Fruit fly (Drosophila melanogaster) whole organism, prepupa: Measurements from ENCODE around the gene mab-21.
A peak's percentile ranks its signal among the peaks of the same experiment; 100 is the strongest.

ENCODE experiments used
- Blimp-1 ChIP-seq: fragments of 200-800 bp; sonication (Bioruptor generic); optimal IDR thresholded peaks from 3 replicates; lab custom pipeline; 2017; ENCODE audit warnings: missing biosample characterization, missing genetic modification characterization, mild to moderate bottlenecking, moderate library complexity, missing genetic modification reagents
- CG10631 ChIP-seq: fragments of 200-800 bp; sonication (Bioruptor generic); optimal IDR thresholded peaks from 2 replicates; lab custom pipeline; 2016; ENCODE audit warnings: missing biosample characterization, missing genetic modification characterization
- CG10669 ChIP-seq: fragments of 200-800 bp; sonication (Bioruptor generic); optimal IDR thresholded peaks from 3 replicates; lab custom pipeline; 2018; ENCODE audit warnings: missing biosample characterization, mild to moderate bottlenecking, missing genetic modification characterization, moderate library complexity
- CG11902 ChIP-seq: fragments of 200-800 bp; sonication (Bioruptor generic); optimal IDR thresholded peaks from 3 replicates; lab custom pipeline; 2016; ENCODE audit warnings: missing biosample characterization, missing genetic modification characterization
- CG15336 ChIP-seq: fragments of 200-800 bp; sonication (Bioruptor generic); IDR thresholded peaks from 2 replicates; pipeline ENCODE4 v1.3.6; 2022; ENCODE audit warnings: missing biosample characterization, missing genetic modification characterization
- CG16779 ChIP-seq: fragments of 200-800 bp; sonication (Bioruptor generic); optimal IDR thresholded peaks from 3 replicates; lab custom pipeline; 2017; ENCODE audit warnings: missing biosample characterization, mild to moderate bottlenecking, missing genetic modification characterization
- CG3032 ChIP-seq: fragments of 200-800 bp; optimal IDR thresholded peaks from 2 replicates; lab custom pipeline; 2019; ENCODE audit warnings: missing biosample characterization, mild to moderate bottlenecking, missing genetic modification characterization, moderate library complexity
- CG31627 ChIP-seq: fragments of 200-800 bp; sonication (Bioruptor generic); optimal IDR thresholded peaks from 3 replicates; lab custom pipeline; 2016; ENCODE audit warnings: missing biosample characterization, missing genetic modification characterization
- CG32006 ChIP-seq: fragments of 200-800 bp; sonication (Bioruptor generic); optimal IDR thresholded peaks from 3 replicates; lab custom pipeline; 2017; ENCODE audit warnings: missing biosample characterization, mild to moderate bottlenecking, missing genetic modification characterization
- CG34406 ChIP-seq: fragments of 200-800 bp; sonication (Bioruptor generic); optimal IDR thresholded peaks from 3 replicates; lab custom pipeline; 2016; ENCODE audit warnings: missing biosample characterization, missing genetic modification characterization
- CG3919 ChIP-seq: fragments of 200-800 bp; sonication (Bioruptor generic); optimal IDR thresholded peaks from 3 replicates; lab custom pipeline; 2016; ENCODE audit warnings: missing biosample characterization, missing genetic modification characterization
- CG4318 ChIP-seq: fragments of 200-800 bp; sonication (Bioruptor generic); optimal IDR thresholded peaks from 3 replicates; lab custom pipeline; 2017; ENCODE audit warnings: missing biosample characterization, mild to moderate bottlenecking, missing genetic modification characterization
- CG6163 ChIP-seq: fragments of 200-800 bp; sonication (Bioruptor generic); IDR thresholded peaks from 3 replicates; pipeline ENCODE4 v1.3.6; 2022; ENCODE audit warnings: missing biosample characterization, missing genetic modification characterization
- CG6792 ChIP-seq: fragments of 200-800 bp; sonication (Bioruptor generic); optimal IDR thresholded peaks from 3 replicates; lab custom pipeline; 2016; ENCODE audit warnings: missing biosample characterization, missing genetic modification characterization
- CG6808 ChIP-seq: fragments of 200-800 bp; sonication (Bioruptor generic); optimal IDR thresholded peaks from 3 replicates; lab custom pipeline; 2017; ENCODE audit warnings: missing biosample characterization, missing genetic modification characterization, mild to moderate bottlenecking, moderate library complexity, missing genetic modification reagents
- CG6854 ChIP-seq: fragments of 200-800 bp; sonication (Bioruptor generic); optimal IDR thresholded peaks from 2 replicates; lab custom pipeline; 2017; ENCODE audit warnings: missing biosample characterization, mild to moderate bottlenecking, missing genetic modification characterization
- Eip75B ChIP-seq: fragments of 200-800 bp; sonication (Bioruptor generic); optimal IDR thresholded peaks from 3 replicates; lab custom pipeline; 2016; ENCODE audit warnings: missing biosample characterization, missing genetic modification characterization
- Eip78C ChIP-seq: fragments of 200-800 bp; sonication (Bioruptor generic); peaks from one replicate; lab custom pipeline; 2016; ENCODE audit warnings: missing biosample characterization, missing genetic modification characterization
- Eip93F ChIP-seq: fragments of 200-800 bp; sonication (Bioruptor generic); optimal IDR thresholded peaks from 2 replicates; lab custom pipeline; 2016; ENCODE audit warnings: missing biosample characterization, mild to moderate bottlenecking, missing genetic modification characterization
- Ets21C ChIP-seq: fragments of 200-800 bp; sonication (Bioruptor generic); optimal IDR thresholded peaks from 3 replicates; lab custom pipeline; 2016; ENCODE audit warnings: missing biosample characterization, missing genetic modification characterization
- Ets96B ChIP-seq: fragments of 200-800 bp; optimal IDR thresholded peaks from 2 replicates; lab custom pipeline; 2019; ENCODE audit warnings: missing biosample characterization, mild to moderate bottlenecking, missing genetic modification characterization, moderate library complexity
- Hr38 ChIP-seq: sonication (Bioruptor generic); optimal IDR thresholded peaks from 2 replicates; lab custom pipeline; 2016; ENCODE audit warnings: missing biosample characterization, missing genetic modification characterization
- Hr39 ChIP-seq: fragments of 200-800 bp; sonication (Bioruptor generic); optimal IDR thresholded peaks from 2 replicates; lab custom pipeline; 2016; ENCODE audit warnings: missing biosample characterization, missing genetic modification characterization
- Hr4 ChIP-seq: fragments of 200-800 bp; sonication (Bioruptor generic); optimal IDR thresholded peaks from 3 replicates; lab custom pipeline; 2016; ENCODE audit warnings: missing biosample characterization, missing genetic modification characterization
- Lpt ChIP-seq: fragments of 200-800 bp; sonication (Bioruptor generic); optimal IDR thresholded peaks from 3 replicates; lab custom pipeline; 2016; ENCODE audit warnings: missing biosample characterization, missing genetic modification characterization
- Smox ChIP-seq: fragments of 200-800 bp; sonication (Bioruptor generic); optimal IDR thresholded peaks from 3 replicates; lab custom pipeline; 2016; ENCODE audit warnings: missing biosample characterization, missing genetic modification characterization
- Sox102F ChIP-seq: fragments of 200-800 bp; sonication (Bioruptor generic); optimal IDR thresholded peaks from 2 replicates; lab custom pipeline; 2016; ENCODE audit warnings: missing biosample characterization, mild to moderate bottlenecking, missing genetic modification characterization
- Sox14 ChIP-seq: fragments of 200-800 bp; sonication (Bioruptor generic); optimal IDR thresholded peaks from 3 replicates; lab custom pipeline; 2016; ENCODE audit warnings: missing biosample characterization, missing genetic modification characterization
- Sox15 ChIP-seq: fragments of 200-800 bp; sonication (Bioruptor generic); optimal IDR thresholded peaks from 3 replicates; lab custom pipeline; 2016; ENCODE audit warnings: missing biosample characterization, missing genetic modification characterization
- achi ChIP-seq: fragments of 200-800 bp; sonication (Bioruptor generic); optimal IDR thresholded peaks from 3 replicates; lab custom pipeline; 2016; ENCODE audit warnings: missing biosample characterization, missing genetic modification characterization
- acj6 ChIP-seq: fragments of 200-800 bp; sonication (Bioruptor generic); optimal IDR thresholded peaks from 3 replicates; lab custom pipeline; 2016; ENCODE audit warnings: missing biosample characterization, missing genetic modification characterization
- dsx ChIP-seq: fragments of 200-800 bp; optimal IDR thresholded peaks from 3 replicates; lab custom pipeline; 2019; ENCODE audit warnings: missing biosample characterization, mild to moderate bottlenecking, missing genetic modification characterization, moderate library complexity; ENCODE audit not compliant: poor library complexity, severe bottlenecking
- eg ChIP-seq: fragments of 200-800 bp; sonication (Bioruptor generic); IDR thresholded peaks from 3 replicates; pipeline ENCODE4 v1.3.6; 2022; ENCODE audit warnings: missing biosample characterization, missing genetic modification characterization
- esn ChIP-seq: fragments of 200-800 bp; sonication (Bioruptor generic); optimal IDR thresholded peaks from 2 replicates; lab custom pipeline; 2016; ENCODE audit warnings: missing biosample characterization, mild to moderate bottlenecking, missing genetic modification characterization, moderate library complexity
- fd59A ChIP-seq: fragments of 200-800 bp; sonication (Bioruptor generic); optimal IDR thresholded peaks from 2 replicates; lab custom pipeline; 2017; ENCODE audit warnings: missing biosample characterization, mild to moderate bottlenecking, missing genetic modification characterization, missing genetic modification reagents
- lz ChIP-seq: fragments of 200-800 bp; sonication (Bioruptor generic); optimal IDR thresholded peaks from 3 replicates; lab custom pipeline; 2016; ENCODE audit warnings: missing biosample characterization, missing genetic modification characterization
- net ChIP-seq: fragments of 200-800 bp; sonication (Bioruptor generic); optimal IDR thresholded peaks from 3 replicates; lab custom pipeline; 2016; ENCODE audit warnings: missing biosample characterization, missing genetic modification characterization
- salr ChIP-seq, 2 experiments: fragments of 200-800 bp; sonication (Bioruptor generic); optimal IDR thresholded peaks; 3 replicates each; lab custom pipeline; 2016 to 2018; ENCODE audit warnings: missing biosample characterization in 2 of 2, missing genetic modification characterization in 2 of 2, mild to moderate bottlenecking in 1 of 2
- svp ChIP-seq: fragments of 200-800 bp; sonication (Bioruptor generic); peaks from one replicate; lab custom pipeline; 2016; ENCODE audit warnings: missing biosample characterization, missing genetic modification characterization
- topi ChIP-seq: fragments of 200-800 bp; sonication (Bioruptor generic); optimal IDR thresholded peaks from 3 replicates; lab custom pipeline; 2016; ENCODE audit warnings: missing biosample characterization, missing genetic modification characterization

Gene mab-21

DNA sequence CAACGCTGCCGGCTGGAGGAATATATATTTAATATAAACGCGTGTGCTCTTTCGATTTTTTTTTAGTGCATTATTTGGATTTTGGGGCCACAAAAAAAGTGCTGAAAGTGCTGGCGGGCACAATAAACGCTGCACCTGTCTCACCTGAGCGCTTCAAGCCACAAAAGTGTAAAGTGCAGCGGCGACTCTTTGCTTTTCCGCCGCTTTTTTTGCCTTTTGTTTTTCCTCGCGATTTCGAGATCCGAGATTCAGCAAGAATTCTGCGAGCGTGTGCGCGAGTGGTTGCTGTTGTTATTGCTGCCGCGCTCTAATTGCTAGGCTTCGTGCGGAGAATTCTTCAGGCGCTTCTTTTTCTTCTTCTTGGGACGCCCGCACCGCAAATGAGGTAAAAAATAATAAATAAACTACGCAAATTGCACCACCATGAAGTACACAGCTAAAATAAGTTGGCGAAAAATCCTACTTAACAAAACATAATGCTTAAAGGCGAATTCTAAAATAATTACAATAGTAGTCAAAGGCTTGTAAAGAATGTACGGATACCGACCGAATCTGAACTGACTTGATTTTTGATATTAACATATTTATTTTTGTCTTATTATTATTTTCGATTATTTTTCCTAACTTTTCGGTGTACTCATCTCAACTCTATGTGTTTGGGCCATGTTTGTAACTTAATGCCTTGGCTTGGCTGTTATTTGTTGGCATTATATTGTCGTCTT lies 38.1 kb upstream of the mab-21 start (continued):
- TF ChIP-seq achi (no peak), Eip93F (GFP tag; lab: Kevin White, UChicago) (no peak), Blimp-1 (GFP tag; lab: Kevin White, UChicago) (no peak), dsx (GFP tag; lab: Kevin White, UChicago) (no peak), Ets96B (tag; lab: Kevin White, UChicago) (peak; percentile 0), CG15336 (GFP tag; lab: Robert Waterston, UW) (peak; percentile 66; the same call in 1 of the 2 replicates), CG6808 (GFP tag; lab: Kevin White, UChicago) (no peak), CG6163 (GFP tag; lab: Robert Waterston, UW) (no peak), CG11902 (no peak), topi (no peak), Eip75B (GFP tag; lab: Kevin White, UChicago) (no peak)

DNA sequence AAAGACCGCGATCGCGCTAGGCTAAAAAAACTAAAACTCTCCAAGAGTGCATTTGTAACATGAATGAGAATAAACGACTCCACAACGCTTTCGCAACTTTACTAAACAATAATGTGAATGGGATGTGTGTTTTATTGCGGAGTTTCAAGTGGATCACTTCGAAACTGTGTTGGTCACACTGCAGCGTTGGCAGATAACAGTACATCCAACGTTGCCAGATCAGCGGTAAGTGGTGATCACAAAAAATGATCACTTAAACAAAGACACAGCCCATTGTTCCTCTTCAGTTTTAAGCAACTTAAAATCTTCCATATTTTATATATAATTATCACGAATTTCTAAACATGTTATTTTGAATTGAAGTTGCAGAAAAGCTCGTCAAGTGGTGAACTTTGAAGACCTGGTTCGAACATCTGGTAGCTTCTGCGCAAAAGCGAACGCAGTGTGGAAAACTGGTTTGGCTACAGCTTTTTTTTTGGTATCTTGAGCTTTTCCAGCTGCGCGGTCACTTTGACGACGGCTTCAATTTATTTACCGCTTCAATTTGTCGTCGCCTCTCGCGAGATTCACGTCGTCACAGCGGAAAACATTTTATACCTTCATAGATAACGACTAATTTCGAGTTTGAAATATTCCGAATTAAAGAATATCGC lies 37.4 kb upstream of the mab-21 start, which contains the start of gene CG5921:
TSS of gene CG5921 (plus strand) at position 547 of the 653 bp plus-strand sequence.
- TF ChIP-seq Hr39 (no peak), Eip78C (peak; percentile 68), Sox102F (peak; percentile 13), esn (GFP tag; lab: Kevin White, UChicago) (peak; percentile 16), Smox (GFP tag; lab: Kevin White, UChicago) (peak; percentile 29), CG34406 (GFP tag; lab: Kevin White, UChicago) (no peak), svp (GFP tag; lab: Kevin White, UChicago) (peak; percentile 43)

DNA sequence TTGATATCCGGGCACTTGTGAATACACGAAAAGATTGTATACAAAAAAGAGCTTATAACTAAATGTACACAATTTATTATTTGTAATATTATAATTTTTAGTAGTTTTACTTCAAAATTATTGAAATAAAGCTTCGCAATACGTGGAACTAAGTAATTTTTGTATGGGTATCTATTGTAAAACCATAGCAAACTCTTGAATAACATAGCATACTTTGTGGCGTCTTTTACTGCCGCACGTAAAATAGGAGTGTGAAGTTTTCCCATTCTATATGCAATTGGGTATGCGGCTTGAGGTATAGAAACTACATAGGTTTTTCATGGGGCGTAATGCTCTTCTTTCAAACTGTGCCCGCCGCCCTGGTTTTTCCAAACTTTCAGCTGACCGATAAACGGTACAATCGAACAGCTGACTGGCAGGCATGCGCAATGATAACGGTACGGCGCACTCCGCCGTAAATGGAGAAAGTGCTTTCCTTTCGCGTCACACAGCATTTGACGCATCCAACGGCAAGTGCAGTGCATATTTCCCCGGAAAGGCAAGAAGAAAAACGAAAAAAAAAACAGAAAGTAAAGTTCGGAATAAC lies 26.5 kb upstream of the mab-21 start, which contains the start of gene CG5937:
TSS of gene CG5937 (plus strand) at position 575 of the 586 bp plus-strand sequence.
- TF ChIP-seq Eip78C: peak; percentile 64
- no peak for TF ChIP-seq dsx (GFP tag; lab: Kevin White, UChicago)
- TF ChIP-seq CG6808 (GFP tag; lab: Kevin White, UChicago): peak; percentile 8
- TF ChIP-seq CG3032: peak; percentile 5
- TF ChIP-seq Hr4 (GFP tag; lab: Kevin White, UChicago): no peak
- no peak for TF ChIP-seq Sox15
- TF ChIP-seq CG34406 (GFP tag; lab: Kevin White, UChicago): no peak
- peak; percentile 31 for TF ChIP-seq svp (GFP tag; lab: Kevin White, UChicago)
- no peak for TF ChIP-seq CG10631
- TF ChIP-seq Ets21C (GFP tag; lab: Kevin White, UChicago): no peak

DNA sequence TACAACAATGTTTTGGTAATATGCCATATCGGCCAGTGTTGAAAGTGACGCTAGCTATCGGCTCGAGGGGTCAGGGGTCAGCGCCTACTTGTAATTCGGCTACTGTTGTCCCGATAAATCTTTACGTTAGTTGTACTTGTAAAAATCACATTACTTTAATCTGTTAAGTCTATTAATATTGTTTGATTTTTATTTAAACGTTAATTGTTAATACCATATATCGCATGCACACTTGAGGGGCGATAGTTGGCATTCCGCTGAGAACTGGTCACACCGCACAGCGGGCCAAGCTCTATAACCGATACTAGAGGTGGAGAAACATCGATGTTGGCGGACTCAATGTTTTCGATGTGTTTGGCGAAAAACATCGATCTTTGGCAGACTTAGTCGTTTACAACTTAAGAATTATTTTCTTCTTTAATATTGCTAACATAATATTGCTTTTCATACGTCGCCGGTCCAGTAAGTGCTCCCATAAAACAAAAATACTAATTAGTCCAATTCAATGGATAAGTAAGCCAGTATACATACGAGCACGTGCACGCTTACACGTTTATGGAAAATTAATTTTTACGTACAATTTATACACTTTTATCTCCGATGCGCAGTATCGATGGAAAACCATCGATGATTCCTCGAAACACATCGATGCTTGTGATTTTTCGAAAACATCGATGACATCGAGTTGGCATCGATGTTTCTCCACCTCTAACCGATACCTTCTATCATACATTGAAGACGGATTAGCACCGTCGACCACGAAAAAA lies 24.4 kb upstream of the mab-21 start, which contains the start of the genes rux and MCTS1:
TSS of gene rux (minus strand) at position 621 of the 767 bp plus-strand sequence.
TSS of gene MCTS1 (plus strand) at position 713 of the 767 bp plus-strand sequence.
- TF ChIP-seq CG3032: no peak
- TF ChIP-seq fd59A (GFP tag; lab: Kevin White, UChicago): no peak
- peak; percentile 4 for TF ChIP-seq Eip75B (GFP tag; lab: Kevin White, UChicago)
- TF ChIP-seq lz: peak; percentile 41
- TF ChIP-seq CG16779 (tag; lab: Kevin White, UChicago): no peak
- no peak for TF ChIP-seq acj6 (GFP tag; lab: Kevin White, UChicago)
- peak; percentile 8 for TF ChIP-seq CG32006 (GFP tag; lab: Kevin White, UChicago)
- peak; percentile 58; the same call in 2 of the 3 replicates for TF ChIP-seq eg (GFP tag; lab: Robert Waterston, UW)
- TF ChIP-seq CG34406 (GFP tag; lab: Kevin White, UChicago): no peak
- TF ChIP-seq Eip93F (GFP tag; lab: Kevin White, UChicago): no peak
- TF ChIP-seq esn (GFP tag; lab: Kevin White, UChicago): peak; percentile 44
- TF ChIP-seq CG31627: peak; percentile 40
- TF ChIP-seq net (GFP tag; lab: Kevin White, UChicago): no peak
- TF ChIP-seq salr (GFP tag; optimal IDR thresholded peaks at IDR 0.05; lab: Kevin White, UChicago): no peak
- no peak for TF ChIP-seq Hr38 (GFP tag; lab: Kevin White, UChicago)
- no peak for TF ChIP-seq CG4318 (GFP tag; lab: Kevin White, UChicago)
- TF ChIP-seq CG3919: peak; percentile 31
- TF ChIP-seq Sox15: no peak
- TF ChIP-seq Sox14 (GFP tag; lab: Kevin White, UChicago): peak; percentile 4
- peak; percentile 100 for TF ChIP-seq svp (GFP tag; lab: Kevin White, UChicago)
- TF ChIP-seq CG6792: no peak
- no peak for TF ChIP-seq Lpt (GFP tag; lab: Kevin White, UChicago)
- TF ChIP-seq CG10669 (GFP tag; lab: Kevin White, UChicago): no peak
- no peak for TF ChIP-seq CG11902
- no peak for TF ChIP-seq CG6854 (GFP tag; lab: Kevin White, UChicago)
